Worm (Caenorhabditis elegans) whole organism, young adult: ENCODE measurements around the gene B0303.7.

ENCODE experiments used
- B0035.1 ChIP-seq: sonication (generic microtip); optimal IDR thresholded peaks from 2 replicates; lab custom pipeline; 2016; ENCODE audit warnings: missing genetic modification characterization, mild to moderate bottlenecking, missing compliant biosample characterization, missing genotype, missing genetic modification reagents
- F33H1.4 ChIP-seq: fragments of 200-800 bp; sonication (Bioruptor generic); IDR thresholded peaks from 2 replicates; pipeline ENCODE4 v1.3.6; 2022; ENCODE audit warnings: missing genetic modification reagents, missing genetic modification characterization, missing compliant biosample characterization
- F37B4.10 ChIP-seq: fragments of 200-800 bp; sonication (Bioruptor generic); IDR thresholded peaks from 2 replicates; pipeline ENCODE4 v1.3.6; 2022; ENCODE audit warnings: missing genetic modification characterization, missing compliant biosample characterization
- F49E8.2 ChIP-seq: sonication (generic microtip); optimal IDR thresholded peaks from 3 replicates; lab custom pipeline; 2017; ENCODE audit warnings: missing genetic modification characterization, mild to moderate bottlenecking, missing compliant biosample characterization, antibody characterized with exemption, moderate library complexity; ENCODE audit not compliant: insufficient read depth
- K11D2.4 ChIP-seq: fragments of 200-800 bp; sonication (Bioruptor generic); IDR thresholded peaks from 2 replicates; pipeline ENCODE4 v1.3.6; 2022; ENCODE audit warnings: missing genetic modification reagents, missing genetic modification characterization, missing compliant biosample characterization
- Y56A3A.18 ChIP-seq: fragments of 200-800 bp; sonication (Bioruptor generic); IDR thresholded peaks from 2 replicates; pipeline ENCODE4 v1.3.6; 2022; ENCODE audit warnings: missing genetic modification reagents, missing genetic modification characterization, missing compliant biosample characterization
- Y67H2A.10 ChIP-seq: fragments of 200-800 bp; sonication (Bioruptor generic); conservative IDR thresholded peaks from 2 replicates; pipeline ENCODE4 v1.3.6; 2022; ENCODE audit warnings: missing genetic modification reagents, missing genetic modification characterization, missing compliant biosample characterization
- ZK185.1 ChIP-seq: sonication (generic microtip); optimal IDR thresholded peaks from 2 replicates; lab custom pipeline; 2016; ENCODE audit warnings: mild to moderate bottlenecking, missing genetic modification characterization, missing compliant biosample characterization; ENCODE audit not compliant: poor library complexity, severe bottlenecking
- ama-1 ChIP-seq, 3 experiments: fragments of 150-350 bp in 1 of 3; sonication (generic microtip) in 2 of 3; optimal IDR thresholded peaks; 2 replicates each; lab custom pipeline; 2014 to 2018; ENCODE audit warnings: missing biosample characterization in 2 of 3, missing genetic modification characterization in 2 of 3, missing genetic modification reagents in 2 of 3
- aptf-2 ChIP-seq: fragments of 200-800 bp; sonication (Bioruptor generic); conservative IDR thresholded peaks from 2 replicates; pipeline ENCODE4 v1.3.6; 2022; ENCODE audit warnings: missing genetic modification reagents, missing genetic modification characterization, missing compliant biosample characterization
- attf-3 ChIP-seq: fragments of 200-800 bp; sonication (Bioruptor generic); conservative IDR thresholded peaks from 2 replicates; pipeline ENCODE4 v1.3.6; 2022; ENCODE audit warnings: missing genetic modification reagents, missing genetic modification characterization, missing compliant biosample characterization
- attf-5 ChIP-seq: fragments of 200-800 bp; sonication (Bioruptor generic); optimal IDR thresholded peaks from 2 replicates; lab custom pipeline; 2018; ENCODE audit warnings: mild to moderate bottlenecking, missing genetic modification characterization, missing compliant biosample characterization
- attf-6 ChIP-seq: fragments of 200-800 bp; sonication (Bioruptor generic); IDR thresholded peaks from 2 replicates; pipeline ENCODE4 v1.3.6; 2022; ENCODE audit warnings: missing genetic modification reagents, missing genetic modification characterization, missing compliant biosample characterization
- bed-1 ChIP-seq: fragments of 200-800 bp; sonication (Bioruptor generic); IDR thresholded peaks from 2 replicates; pipeline ENCODE4 v1.3.6; 2022; ENCODE audit warnings: missing genetic modification reagents, missing genetic modification characterization, missing compliant biosample characterization
- ccch-3 ChIP-seq: fragments of 200-800 bp; sonication (Bioruptor generic); optimal IDR thresholded peaks from 2 replicates; lab custom pipeline; 2018; ENCODE audit warnings: mild to moderate bottlenecking, missing genetic modification characterization, missing compliant biosample characterization
- cebp-1 ChIP-seq, 2 experiments: fragments of 200-800 bp in 1 of 2; sonication (Bioruptor generic) in 1 of 2; sonication (generic microtip) in 1 of 2; IDR thresholded peaks in 1 of 2; optimal IDR thresholded peaks in 1 of 2; 2 replicates each; pipeline versions ENCODE4 v1.3.6 to Lab custom; 2017 to 2022; ENCODE audit warnings: missing compliant biosample characterization in 2 of 2, missing genetic modification characterization in 2 of 2, mild to moderate bottlenecking in 1 of 2, missing genetic modification reagents in 1 of 2, moderate library complexity in 1 of 2
- cebp-2 ChIP-seq: fragments of 200-800 bp; sonication (Bioruptor generic); IDR thresholded peaks from 2 replicates; pipeline ENCODE4 v1.3.6; 2022; ENCODE audit warnings: missing genetic modification characterization, missing compliant biosample characterization
- ceh-100 ChIP-seq: fragments of 200-800 bp; sonication (Bioruptor generic); IDR thresholded peaks from 2 replicates; pipeline ENCODE4 v1.3.6; 2022; ENCODE audit warnings: missing genetic modification reagents, missing genetic modification characterization, missing compliant biosample characterization
- ceh-27 ChIP-seq: fragments of 200-800 bp; sonication (Bioruptor generic); optimal IDR thresholded peaks from 2 replicates; lab custom pipeline; 2018; ENCODE audit warnings: mild to moderate bottlenecking, missing genetic modification characterization, moderate library complexity, missing compliant biosample characterization
- dox-1 ChIP-seq: fragments of 200-800 bp; sonication (Bioruptor generic); IDR thresholded peaks from 2 replicates; pipeline ENCODE4 v1.3.6; 2022; ENCODE audit warnings: missing genetic modification reagents, missing genetic modification characterization, missing compliant biosample characterization
- egrh-3 ChIP-seq: fragments of 200-800 bp; sonication (Bioruptor generic); IDR thresholded peaks from 2 replicates; pipeline ENCODE4 v1.3.6; 2022; ENCODE audit warnings: missing genetic modification reagents, missing genetic modification characterization, missing compliant biosample characterization
- ekl-4 ChIP-seq: fragments of 200-800 bp; sonication (Bioruptor generic); IDR thresholded peaks from 2 replicates; pipeline ENCODE4 v1.3.6; 2022; ENCODE audit warnings: missing genetic modification reagents, missing genetic modification characterization, missing compliant biosample characterization
- fkh-3 ChIP-seq: sonication (generic microtip); optimal IDR thresholded peaks from 2 replicates; lab custom pipeline; 2016; ENCODE audit warnings: mild to moderate bottlenecking, missing genetic modification characterization, missing compliant biosample characterization
- gei-17 ChIP-seq: fragments of 200-800 bp; sonication (Bioruptor generic); optimal IDR thresholded peaks from 2 replicates; lab custom pipeline; 2018; ENCODE audit warnings: mild to moderate bottlenecking, missing genetic modification characterization, missing compliant biosample characterization
- him-1 ChIP-seq: sonication (generic microtip); optimal IDR thresholded peaks from 2 replicates; lab custom pipeline; 2016; ENCODE audit warnings: missing genotype, missing genetic modification reagents, missing genetic modification characterization, missing compliant biosample characterization
- hmg-1.2 ChIP-seq: fragments of 200-800 bp; sonication (Bioruptor generic); IDR thresholded peaks from 2 replicates; pipeline ENCODE4 v1.3.6; 2022; ENCODE audit warnings: missing genetic modification reagents, missing genetic modification characterization, missing compliant biosample characterization
- hmg-20 ChIP-seq: fragments of 200-800 bp; sonication (Bioruptor generic); IDR thresholded peaks from 2 replicates; pipeline ENCODE4 v1.3.6; 2022; ENCODE audit warnings: missing genetic modification reagents, missing genetic modification characterization, missing compliant biosample characterization
- hsf-1 ChIP-seq: fragments of 200-800 bp; sonication (Bioruptor generic); IDR thresholded peaks from 2 replicates; pipeline ENCODE4 v1.3.6; 2022; ENCODE audit warnings: missing genetic modification reagents, missing genetic modification characterization, missing compliant biosample characterization
- lag-1 ChIP-seq: fragments of 200-800 bp; sonication (Bioruptor generic); IDR thresholded peaks from 2 replicates; pipeline ENCODE4 v1.3.6; 2022; ENCODE audit warnings: missing genetic modification reagents, missing genetic modification characterization, missing compliant biosample characterization
- let-526 ChIP-seq: fragments of 200-800 bp; sonication (Bioruptor generic); IDR thresholded peaks from 2 replicates; pipeline ENCODE4 v1.3.6; 2022; ENCODE audit warnings: missing genetic modification reagents, missing genetic modification characterization, missing compliant biosample characterization
- let-607 ChIP-seq, 2 experiments: fragments of 200-800 bp in 1 of 2; sonication (Bioruptor generic) in 1 of 2; sonication (generic microtip) in 1 of 2; optimal IDR thresholded peaks; 2 replicates each; lab custom pipeline; 2016 to 2018; ENCODE audit warnings: mild to moderate bottlenecking in 2 of 2, missing compliant biosample characterization in 2 of 2, missing genetic modification characterization in 2 of 2, moderate library complexity in 2 of 2, missing genotype in 1 of 2
- lin-54 ChIP-seq: fragments of 200-800 bp; sonication (Bioruptor generic); optimal IDR thresholded peaks from 2 replicates; lab custom pipeline; 2018; ENCODE audit warnings: mild to moderate bottlenecking, missing genetic modification characterization, missing compliant biosample characterization
- lir-1 ChIP-seq: fragments of 200-800 bp; sonication (Bioruptor generic); conservative IDR thresholded peaks from 2 replicates; pipeline ENCODE4 v1.3.6; 2022; ENCODE audit warnings: missing genetic modification reagents, missing genetic modification characterization, missing compliant biosample characterization
- madf-10 ChIP-seq: sonication (generic microtip); optimal IDR thresholded peaks from 2 replicates; lab custom pipeline; 2016; ENCODE audit warnings: mild to moderate bottlenecking, missing genetic modification characterization, missing compliant biosample characterization
- mel-28 ChIP-seq: sonication (generic microtip); optimal IDR thresholded peaks from 2 replicates; lab custom pipeline; 2016; ENCODE audit warnings: borderline replicate concordance, mild to moderate bottlenecking, missing genetic modification characterization, missing compliant biosample characterization
- mes-4 ChIP-seq: sonication (generic microtip); optimal IDR thresholded peaks from 2 replicates; lab custom pipeline; 2016; ENCODE audit warnings: missing genotype, missing genetic modification characterization, missing compliant biosample characterization
- nfya-1 ChIP-seq: sonication (generic microtip); optimal IDR thresholded peaks from 2 replicates; lab custom pipeline; 2017; ENCODE audit warnings: antibody characterized with exemption, missing compliant biosample characterization, missing genetic modification characterization, borderline replicate concordance; ENCODE audit not compliant: insufficient read depth
- nhr-179 ChIP-seq: sonication (generic microtip); optimal IDR thresholded peaks from 2 replicates; lab custom pipeline; 2016; ENCODE audit warnings: mild to moderate bottlenecking, missing genetic modification characterization, missing compliant biosample characterization
- nhr-27 ChIP-seq: fragments of 200-800 bp; sonication (Bioruptor generic); optimal IDR thresholded peaks from 2 replicates; lab custom pipeline; 2018; ENCODE audit warnings: mild to moderate bottlenecking, missing genetic modification characterization, moderate library complexity, missing compliant biosample characterization
- nhr-80 ChIP-seq: sonication (generic microtip); optimal IDR thresholded peaks from 2 replicates; lab custom pipeline; 2016; ENCODE audit warnings: missing genetic modification characterization, missing compliant biosample characterization
- nhr-90 ChIP-seq: sonication (generic microtip); optimal IDR thresholded peaks from 2 replicates; lab custom pipeline; 2016; ENCODE audit warnings: missing genotype, mild to moderate bottlenecking, missing genetic modification characterization, missing compliant biosample characterization
- pbrm-1 ChIP-seq: fragments of 200-800 bp; sonication (Bioruptor generic); IDR thresholded peaks from 2 replicates; pipeline ENCODE4 v1.3.6; 2022; ENCODE audit warnings: missing genetic modification reagents, missing genetic modification characterization, missing compliant biosample characterization
- pha-4 ChIP-seq: fragments of 150-350 bp; sonication (generic microtip); optimal IDR thresholded peaks from 2 replicates; lab custom pipeline; 2014; ENCODE audit warnings: missing biosample characterization, missing genetic modification reagents, missing genetic modification characterization
- rpc-1 ChIP-seq, 2 experiments: fragments of 150-350 bp in 1 of 2; sonication (generic microtip) in 1 of 2; optimal IDR thresholded peaks; 2 replicates each; lab custom pipeline; 2014 to 2018; ENCODE audit warnings: missing biosample characterization in 1 of 2, missing genetic modification characterization in 1 of 2, missing genetic modification reagents in 1 of 2, missing genotype in 1 of 2
- tbp1 ChIP-seq: fragments of 200-800 bp; sonication (Bioruptor generic); optimal IDR thresholded peaks from 2 replicates; lab custom pipeline; 2018; ENCODE audit warnings: mild to moderate bottlenecking, missing genetic modification characterization, missing compliant biosample characterization
- zfh-2 ChIP-seq: fragments of 200-800 bp; sonication (Bioruptor generic); conservative IDR thresholded peaks from 2 replicates; pipeline ENCODE4 v1.3.6; 2022; ENCODE audit warnings: missing genetic modification reagents, missing genetic modification characterization, missing compliant biosample characterization
- ztf-26 ChIP-seq: sonication (generic microtip); optimal IDR thresholded peaks from 2 replicates; lab custom pipeline; 2017; ENCODE audit warnings: missing genetic modification characterization, missing compliant biosample characterization

B0303.7 gene

DNA sequence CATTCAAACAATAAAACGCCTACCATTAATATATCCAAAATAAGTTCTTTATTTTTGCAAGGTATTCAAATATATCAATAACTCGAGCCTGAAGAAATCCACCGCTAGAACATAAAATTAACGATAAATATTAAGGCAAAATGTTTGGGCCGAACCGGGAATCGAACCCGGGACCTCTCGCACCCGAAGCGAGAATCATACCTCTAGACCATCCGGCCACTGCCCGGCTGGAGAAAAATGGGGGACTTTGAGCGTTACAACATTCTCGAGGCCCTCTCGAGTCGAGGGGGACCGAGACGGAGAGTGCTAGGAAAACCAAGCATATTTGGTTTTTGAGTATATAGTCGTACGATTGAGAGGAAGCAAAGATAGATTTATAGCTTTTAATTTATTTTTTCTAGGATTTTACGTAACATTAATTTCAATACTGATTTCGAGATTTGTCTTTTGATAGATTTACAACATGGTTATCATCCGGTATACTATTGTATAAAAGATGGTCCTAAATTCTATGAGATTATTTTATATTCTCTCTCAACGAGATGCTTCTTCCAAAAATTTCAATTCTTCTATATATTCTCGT is 43.1 kb upstream of the B0303.7 start, which contains the start of gene flp-23 (continued):
- TF ChIP-seq ceh-100 (GFP tag; lab: Robert Waterston, UW) (no peak), attf-6 (GFP tag; lab: Robert Waterston, UW) (no peak), nhr-90 (tag; lab: Kevin White, UChicago) (peak; percentile 72), dox-1 (GFP tag; lab: Robert Waterston, UW) (no peak), lin-54 (GFP tag; lab: Kevin White, UChicago) (no peak), hmg-1.2 (peak; percentile 50), attf-5 (GFP tag; lab: Kevin White, UChicago) (no peak), lir-1 (no peak), aptf-2 (no peak), ccch-3 (GFP tag; lab: Kevin White, UChicago) (no peak), nhr-27 (tag; lab: Kevin White, UChicago) (no peak), nhr-179 (no peak), nfya-1 (no peak), ZK185.1 (tag; lab: Kevin White, UChicago) (no peak), nhr-80 (tag; lab: Kevin White, UChicago) (no peak), egrh-3 (GFP tag; lab: Robert Waterston, UW) (0 out of 2 replicates have a peak, but pooled peaks have one; percentile 9), tbp1 (peak; percentile 90), K11D2.4 (no peak), zfh-2 (GFP tag; lab: Robert Waterston, UW) (no peak), ceh-27 (GFP tag; lab: Kevin White, UChicago) (no peak), madf-10 (tag; lab: Kevin White, UChicago) (no peak), him-1 (tag; lab: Kevin White, UChicago) (peak; percentile 79), lag-1 (GFP tag; lab: Robert Waterston, UW) (no peak), bed-1 (no peak), ztf-26 (tag; lab: Kevin White, UChicago) (no peak), let-526 (no peak), Y67H2A.10 (no peak), hmg-20 (GFP tag; lab: Robert Waterston, UW) (no peak), B0035.1 (tag; lab: Kevin White, UChicago) (no peak), attf-3 (GFP tag; lab: Robert Waterston, UW) (0 out of 2 replicates have a peak, but pooled peaks have one; percentile 15), F37B4.10 (GFP tag; lab: Robert Waterston, UW) (no peak), cebp-2 (GFP tag; lab: Robert Waterston, UW) (no peak), pbrm-1 (peak; percentile 45; the same call in 1 of the 2 replicates), let-607 (tag; optimal IDR thresholded peaks at IDR 0.05; lab: Kevin White, UChicago) (no peak), fkh-3 (tag; lab: Kevin White, UChicago) (no peak), ekl-4 (GFP tag; lab: Robert Waterston, UW) (no peak), hsf-1 (GFP tag; lab: Robert Waterston, UW) (no peak), ama-1 (optimal IDR thresholded peaks at IDR 0.05; lab: Kevin White, UChicago) (no peak), ama-1 (GFP tag; optimal IDR thresholded peaks at IDR 0.05; lab: Kevin White, UChicago) (no peak), gei-17 (GFP tag; lab: Kevin White, UChicago) (no peak), pha-4 (tag; lab: Kevin White, UChicago) (no peak), mel-28 (no peak), F33H1.4 (no peak), Y56A3A.18 (GFP tag; lab: Robert Waterston, UW) (no peak), mes-4 (tag; lab: Kevin White, UChicago) (no peak), F49E8.2 (peak; percentile 4), cebp-1 (GFP tag; IDR thresholded peaks at IDR 0.05; lab: Robert Waterston, UW) (no peak), cebp-1 (tag; optimal IDR thresholded peaks at IDR 0.05; lab: Kevin White, UChicago) (no peak), rpc-1 (optimal IDR thresholded peaks at IDR 0.05; lab: Kevin White, UChicago) (peak; percentile 72), rpc-1 (tag; optimal IDR thresholded peaks at IDR 0.05; lab: Kevin White, UChicago) (peak; percentile 86)
